Worm (Caenorhabditis elegans) whole organism, L4 larva: ENCODE data around the gene oac-22.

ENCODE experiments used
- D1046.2 ChIP-seq: fragments of 200-800 bp; sonication (Bioruptor generic); IDR thresholded peaks from 2 replicates; pipeline ENCODE4 v1.3.6; 2022; ENCODE audit warnings: missing genetic modification characterization, missing compliant biosample characterization
- F10B5.3 ChIP-seq: sonication (generic microtip); optimal IDR thresholded peaks from 2 replicates; lab custom pipeline; 2016; ENCODE audit warnings: mild to moderate bottlenecking, missing genetic modification characterization, missing compliant biosample characterization
- F37D6.2 ChIP-seq: sonication (generic microtip); optimal IDR thresholded peaks from 2 replicates; lab custom pipeline; 2016; ENCODE audit warnings: mild to moderate bottlenecking, missing genetic modification characterization, missing compliant biosample characterization
- F44E2.7 ChIP-seq: fragments of 200-800 bp; sonication (Bioruptor generic); IDR thresholded peaks from 2 replicates; pipeline ENCODE4 v2.1.2; 2022; ENCODE audit warnings: missing genetic modification characterization, missing compliant biosample characterization
- F49E8.2 ChIP-seq: sonication (generic microtip); optimal IDR thresholded peaks from 2 replicates; lab custom pipeline; 2016; ENCODE audit warnings: missing compliant biosample characterization, mild to moderate bottlenecking, missing genetic modification characterization, borderline replicate concordance
- T20F7.1 ChIP-seq: fragments of 200-800 bp; sonication (Bioruptor generic); optimal IDR thresholded peaks from 2 replicates; lab custom pipeline; 2018; ENCODE audit warnings: mild to moderate bottlenecking, missing genetic modification characterization, missing compliant biosample characterization
- Y105C5A.15 ChIP-seq: fragments of 200-800 bp; sonication (Bioruptor generic); IDR thresholded peaks from 2 replicates; pipeline ENCODE4 v1.3.6; 2022; ENCODE audit warnings: missing genetic modification characterization, missing compliant biosample characterization
- Y48G9A.11 ChIP-seq: fragments of 200-800 bp; sonication (Bioruptor generic); IDR thresholded peaks from 2 replicates; pipeline ENCODE4 v1.3.6; 2022; ENCODE audit warnings: missing genetic modification reagents, missing genetic modification characterization, missing compliant biosample characterization
- Y75B8A.6 ChIP-seq: fragments of 200-800 bp; sonication (Bioruptor generic); IDR thresholded peaks from 2 replicates; pipeline ENCODE4 v1.3.6; 2022; ENCODE audit warnings: missing genetic modification reagents, missing genetic modification characterization, missing compliant biosample characterization
- aha-1 ChIP-seq: fragments of 150-350 bp; peaks from one replicate; lab custom pipeline; 2014; ENCODE audit warnings: missing biosample characterization, missing genetic modification characterization
- ceh-20 ChIP-seq: fragments of 200-800 bp; sonication (Bioruptor generic); IDR thresholded peaks from 2 replicates; pipeline ENCODE4 v1.3.6; 2022; ENCODE audit warnings: missing genetic modification reagents, missing genetic modification characterization, missing compliant biosample characterization
- ceh-28 ChIP-seq: fragments of 150-350 bp; optimal IDR thresholded peaks from 2 replicates; lab custom pipeline; 2014; ENCODE audit warnings: missing biosample characterization, missing genetic modification reagents, missing genetic modification characterization
- ceh-32 ChIP-seq: sonication (generic microtip); optimal IDR thresholded peaks from 2 replicates; lab custom pipeline; 2016; ENCODE audit warnings: mild to moderate bottlenecking, missing genetic modification characterization, missing compliant biosample characterization; ENCODE audit not compliant: poor library complexity
- ces-1 ChIP-seq: fragments of 150-350 bp; sonication (generic microtip); optimal IDR thresholded peaks from 4 replicates; lab custom pipeline; 2014; ENCODE audit warnings: missing biosample characterization, missing genetic modification reagents, missing genetic modification characterization
- daf-19 ChIP-seq: fragments of 200-800 bp; sonication (Bioruptor generic); conservative IDR thresholded peaks from 2 replicates; pipeline ENCODE4 v1.3.6; 2022; ENCODE audit warnings: missing genetic modification characterization, missing compliant biosample characterization
- daf-8 ChIP-seq: fragments of 200-800 bp; sonication (Bioruptor generic); IDR thresholded peaks from 2 replicates; pipeline ENCODE4 v1.3.6; 2022; ENCODE audit warnings: missing genetic modification characterization, missing compliant biosample characterization
- dmd-6 ChIP-seq: fragments of 200-800 bp; sonication (Bioruptor generic); IDR thresholded peaks from 2 replicates; pipeline ENCODE4 v1.3.6; 2022; ENCODE audit warnings: missing genetic modification reagents, missing genetic modification characterization, missing compliant biosample characterization
- dmd-8 ChIP-seq: fragments of 200-800 bp; sonication (Bioruptor generic); IDR thresholded peaks from 2 replicates; pipeline ENCODE4 v1.3.6; 2022; ENCODE audit warnings: missing genetic modification characterization, missing compliant biosample characterization
- duxl-1 ChIP-seq: sonication (generic microtip); optimal IDR thresholded peaks from 2 replicates; lab custom pipeline; 2016; ENCODE audit warnings: mild to moderate bottlenecking, missing genetic modification characterization, moderate library complexity, missing compliant biosample characterization; ENCODE audit not compliant: poor library complexity
- egl-43 ChIP-seq: fragments of 200-800 bp; sonication (Bioruptor generic); IDR thresholded peaks from 2 replicates; pipeline ENCODE4 v1.3.6; 2022; ENCODE audit warnings: missing genetic modification reagents, missing genetic modification characterization, missing compliant biosample characterization
- gei-8 ChIP-seq: fragments of 200-800 bp; sonication (Bioruptor generic); optimal IDR thresholded peaks from 2 replicates; lab custom pipeline; 2018; ENCODE audit warnings: mild to moderate bottlenecking, missing genetic modification characterization, missing compliant biosample characterization
- hif-1 ChIP-seq, 2 experiments: sonication (generic microtip); optimal IDR thresholded peaks; 2 replicates each; lab custom pipeline; 2016 to 2017; ENCODE audit warnings: missing compliant biosample characterization in 2 of 2, missing genetic modification characterization in 2 of 2, missing genetic modification reagents in 2 of 2, missing genotype in 2 of 2, mild to moderate bottlenecking in 1 of 2
- hlh-11 ChIP-seq: fragments of 200-800 bp; sonication (Bioruptor generic); optimal IDR thresholded peaks from 2 replicates; lab custom pipeline; 2018; ENCODE audit warnings: mild to moderate bottlenecking, missing genetic modification characterization, missing compliant biosample characterization
- hlh-30 ChIP-seq: sonication (generic microtip); optimal IDR thresholded peaks from 2 replicates; lab custom pipeline; 2017; ENCODE audit warnings: antibody characterized with exemption, mild to moderate bottlenecking, missing genetic modification characterization, missing compliant biosample characterization; ENCODE audit not compliant: insufficient read depth
- jun-1 ChIP-seq: fragments of 150-350 bp; optimal IDR thresholded peaks from 2 replicates; lab custom pipeline; 2014; ENCODE audit warnings: missing biosample characterization, missing genetic modification reagents, missing genetic modification characterization
- lir-3 ChIP-seq: sonication (generic microtip); optimal IDR thresholded peaks from 2 replicates; lab custom pipeline; 2016; ENCODE audit warnings: mild to moderate bottlenecking, missing genetic modification characterization, missing compliant biosample characterization
- madf-9 ChIP-seq: fragments of 200-800 bp; sonication (Bioruptor generic); conservative IDR thresholded peaks from 2 replicates; pipeline ENCODE4 v1.3.6; 2022; ENCODE audit warnings: missing genetic modification reagents, missing genetic modification characterization, missing compliant biosample characterization
- mdl-1 ChIP-seq, 2 experiments: fragments of 150-350 bp in 1 of 2; sonication (generic microtip) in 1 of 2; optimal IDR thresholded peaks; 2 replicates each; lab custom pipeline; 2014 to 2017; ENCODE audit warnings: missing biosample characterization in 2 of 2, missing genetic modification characterization in 2 of 2
- nhr-102 ChIP-seq: sonication (generic microtip); optimal IDR thresholded peaks from 2 replicates; lab custom pipeline; 2016; ENCODE audit warnings: mild to moderate bottlenecking, missing genetic modification characterization, moderate library complexity, missing compliant biosample characterization
- nhr-11 ChIP-seq: fragments of 150-350 bp; optimal IDR thresholded peaks from 2 replicates; lab custom pipeline; 2014; ENCODE audit warnings: missing biosample characterization, missing genetic modification characterization
- nhr-25 ChIP-seq: sonication (generic microtip); optimal IDR thresholded peaks from 2 replicates; lab custom pipeline; 2017; ENCODE audit warnings: missing genetic modification characterization, mild to moderate bottlenecking, missing compliant biosample characterization, antibody characterized with exemption, moderate library complexity, borderline replicate concordance; ENCODE audit not compliant: insufficient read depth
- nhr-28 ChIP-seq: fragments of 150-350 bp; optimal IDR thresholded peaks from 2 replicates; lab custom pipeline; 2014; ENCODE audit warnings: missing biosample characterization, missing genetic modification characterization
- nhr-48 ChIP-seq: sonication (generic microtip); optimal IDR thresholded peaks from 2 replicates; lab custom pipeline; 2016; ENCODE audit warnings: mild to moderate bottlenecking, missing genetic modification characterization, missing compliant biosample characterization
- nhr-6 ChIP-seq: fragments of 150-350 bp; optimal IDR thresholded peaks from 2 replicates; lab custom pipeline; 2014; ENCODE audit warnings: missing biosample characterization, missing genetic modification characterization
- nhr-77 ChIP-seq: fragments of 150-350 bp; optimal IDR thresholded peaks from 2 replicates; lab custom pipeline; 2014; ENCODE audit warnings: missing biosample characterization, missing genetic modification characterization
- pha-4 ChIP-seq, 2 experiments: fragments of 150-350 bp in 1 of 2; fragments of 200-800 bp in 1 of 2; sonication (Bioruptor generic) in 1 of 2; IDR thresholded peaks in 1 of 2; optimal IDR thresholded peaks in 1 of 2; 2 replicates each; pipeline versions ENCODE4 v1.3.6 to Lab custom; 2014 to 2022; ENCODE audit warnings: missing genetic modification characterization in 2 of 2, missing genetic modification reagents in 2 of 2, missing biosample characterization in 1 of 2, missing compliant biosample characterization in 1 of 2
- php-3 ChIP-seq: fragments of 200-800 bp; sonication (Bioruptor generic); IDR thresholded peaks from 2 replicates; pipeline ENCODE4 v1.3.6; 2022; ENCODE audit warnings: missing genetic modification reagents, missing genetic modification characterization, missing compliant biosample characterization
- pqm-1 ChIP-seq: sonication (generic microtip); optimal IDR thresholded peaks from 2 replicates; lab custom pipeline; 2017; ENCODE audit warnings: missing biosample characterization, missing genetic modification characterization
- sdz-12 ChIP-seq: fragments of 200-800 bp; sonication (Bioruptor generic); optimal IDR thresholded peaks from 2 replicates; lab custom pipeline; 2018; ENCODE audit warnings: mild to moderate bottlenecking, missing genetic modification characterization, missing compliant biosample characterization
- set-16 ChIP-seq: fragments of 200-800 bp; sonication (Bioruptor generic); IDR thresholded peaks from 2 replicates; pipeline ENCODE4 v1.3.6; 2022; ENCODE audit warnings: missing genetic modification reagents, missing genetic modification characterization, missing compliant biosample characterization
- snpc-4 ChIP-seq: fragments of 150-350 bp; optimal IDR thresholded peaks from 2 replicates; lab custom pipeline; 2014; ENCODE audit warnings: missing biosample characterization, missing genetic modification characterization
- spr-1 ChIP-seq: sonication (generic microtip); optimal IDR thresholded peaks from 2 replicates; lab custom pipeline; 2016; ENCODE audit warnings: mild to moderate bottlenecking, missing genetic modification characterization, missing compliant biosample characterization
- tag-97 ChIP-seq: fragments of 200-800 bp; sonication (Bioruptor generic); IDR thresholded peaks from 2 replicates; pipeline ENCODE4 v1.3.6; 2022; ENCODE audit warnings: missing genetic modification characterization, missing compliant biosample characterization
- tra-1 ChIP-seq: fragments of 200-800 bp; sonication (Bioruptor generic); IDR thresholded peaks from 2 replicates; pipeline ENCODE4 v1.3.6; 2022; ENCODE audit warnings: missing genetic modification reagents, missing genetic modification characterization, missing compliant biosample characterization
- unc-62 ChIP-seq, 3 experiments: fragments of 150-350 bp in 1 of 3; sonication (generic microtip); optimal IDR thresholded peaks in 2 of 3; peaks in 1 of 3; 1 replicate in 1 of 3; 2 replicates in 2 of 3; lab custom pipeline; 2014 to 2017; ENCODE audit warnings: missing biosample characterization in 3 of 3, missing genetic modification characterization in 3 of 3, missing genetic modification reagents in 3 of 3, missing genotype in 1 of 3
- vab-7 ChIP-seq: fragments of 200-800 bp; sonication (Bioruptor generic); IDR thresholded peaks from 2 replicates; pipeline ENCODE4 v1.3.6; 2022; ENCODE audit warnings: missing genetic modification reagents, missing genetic modification characterization, missing compliant biosample characterization
- zfp-2 ChIP-seq: sonication (generic microtip); optimal IDR thresholded peaks from 2 replicates; lab custom pipeline; 2016; ENCODE audit warnings: mild to moderate bottlenecking, missing genetic modification characterization, missing compliant biosample characterization
- ztf-11 ChIP-seq: fragments of 150-350 bp; optimal IDR thresholded peaks from 2 replicates; lab custom pipeline; 2014; ENCODE audit warnings: missing biosample characterization, missing genetic modification characterization

Gene oac-22

ce11 chrIV:3899719-3900554, 14.5 kb downstream of the oac-22 start, which contains the start of gene srz-62:
Gene srz-62, plus strand, starts transcription at chrIV:3900504.
- no peak for TF ChIP-seq set-16 (GFP tag; lab: Robert Waterston, UW)
- peak; percentile 66; the same call in 1 of the 2 replicates for TF ChIP-seq ceh-20 (GFP tag; lab: Robert Waterston, UW)
- TF ChIP-seq ceh-28 (tag; lab: Kevin White, UChicago), result no peak
- no peak for TF ChIP-seq daf-19 (GFP tag; lab: Robert Waterston, UW)
- no peak for TF ChIP-seq Y75B8A.6 (GFP tag; lab: Robert Waterston, UW)
- TF ChIP-seq mdl-1 (tag; optimal IDR thresholded peaks at IDR 0.05; lab: Kevin White, UChicago), result peak in 1 of 2 experiments; percentile 70
- no peak for TF ChIP-seq tag-97
- TF ChIP-seq Y105C5A.15 (GFP tag; lab: Robert Waterston, UW), result no peak
- peak; percentile 75 for TF ChIP-seq nhr-6 (tag; lab: Kevin White, UChicago)
- TF ChIP-seq snpc-4 (tag; lab: Kevin White, UChicago), result no peak
- TF ChIP-seq nhr-48 (tag; lab: Kevin White, UChicago), result no peak
- TF ChIP-seq ceh-32, result no peak
- TF ChIP-seq jun-1, result peak; percentile 80
- no peak for TF ChIP-seq Y48G9A.11 (GFP tag; lab: Robert Waterston, UW)
- TF ChIP-seq hlh-30 (tag; lab: Kevin White, UChicago), result no peak
- TF ChIP-seq pqm-1 (tag; lab: Kevin White, UChicago), result peak; percentile 100
- no peak for TF ChIP-seq ztf-11 (tag; lab: Kevin White, UChicago)
- TF ChIP-seq F49E8.2 (tag; lab: Kevin White, UChicago), result no peak
- TF ChIP-seq nhr-28, result peak; percentile 97
- no peak for TF ChIP-seq D1046.2
- TF ChIP-seq spr-1, result no peak
- no peak for TF ChIP-seq nhr-102 (tag; lab: Kevin White, UChicago)
- TF ChIP-seq nhr-11 (tag; lab: Kevin White, UChicago), result no peak
- no peak for TF ChIP-seq egl-43 (GFP tag; lab: Robert Waterston, UW)
- TF ChIP-seq F37D6.2 (tag; lab: Kevin White, UChicago), result no peak
- TF ChIP-seq T20F7.1 (GFP tag; lab: Kevin White, UChicago), result peak; percentile 53
- TF ChIP-seq gei-8 (GFP tag; lab: Kevin White, UChicago), result no peak
- TF ChIP-seq madf-9 (GFP tag; lab: Robert Waterston, UW), result no peak
- TF ChIP-seq unc-62 (GFP tag; optimal IDR thresholded peaks at IDR 0.05 in 1 of 2; lab: Kevin White, UChicago), result peak in 1 of 2 experiments; percentile 63
- no peak for TF ChIP-seq unc-62 (tag; optimal IDR thresholded peaks at IDR 0.05; lab: Kevin White, UChicago)
- peak; percentile 98 for TF ChIP-seq php-3 (GFP tag; lab: Robert Waterston, UW)
- no peak for TF ChIP-seq nhr-25
- no peak for TF ChIP-seq daf-8 (GFP tag; lab: Robert Waterston, UW)
- TF ChIP-seq dmd-6 (GFP tag; lab: Robert Waterston, UW), result peak; percentile 99
- no peak for TF ChIP-seq dmd-8
- TF ChIP-seq hif-1 (tag; optimal IDR thresholded peaks at IDR 0.05; lab: Kevin White, UChicago), result no peak
- no peak for TF ChIP-seq F10B5.3 (tag; lab: Kevin White, UChicago)
- peak; percentile 86 for TF ChIP-seq hlh-11 (tag; lab: Kevin White, UChicago)
- no peak for TF ChIP-seq sdz-12
- no peak for TF ChIP-seq lir-3 (tag; lab: Kevin White, UChicago)
- no peak for TF ChIP-seq ces-1 (GFP tag; lab: Kevin White, UChicago)
- TF ChIP-seq pha-4 (GFP tag; IDR thresholded peaks at IDR 0.05; lab: Robert Waterston, UW), result no peak
- peak; percentile 16 for TF ChIP-seq pha-4 (tag; optimal IDR thresholded peaks at IDR 0.05; lab: Kevin White, UChicago)
- peak; percentile 99 for TF ChIP-seq nhr-77
- no peak for TF ChIP-seq F44E2.7
- no peak for TF ChIP-seq zfp-2 (tag; lab: Kevin White, UChicago)
- TF ChIP-seq aha-1 (tag; lab: Kevin White, UChicago), result peak; percentile 71
- peak; percentile 47 for TF ChIP-seq duxl-1 (tag; lab: Kevin White, UChicago)
- TF ChIP-seq vab-7 (GFP tag; lab: Robert Waterston, UW), result no peak
- peak; percentile 95 for TF ChIP-seq tra-1 (GFP tag; lab: Robert Waterston, UW)
